Worm (Caenorhabditis elegans) whole organism, midembryonic: ENCODE measurements around the gene wdr-62.

Source experiments
- cog-1 ChIP-seq: sonication (generic microtip); optimal IDR thresholded peaks from 2 replicates; lab custom pipeline; 2016; ENCODE audit warnings: missing genetic modification characterization, missing compliant biosample characterization
- flt-1 ChIP-seq: fragments of 200-800 bp; sonication (Bioruptor generic); IDR thresholded peaks from 2 replicates; pipeline ENCODE4 v1.3.6; 2022; ENCODE audit warnings: missing genetic modification characterization, missing compliant biosample characterization
- med-1 ChIP-seq: sonication (generic microtip); optimal IDR thresholded peaks from 2 replicates; lab custom pipeline; 2017; ENCODE audit warnings: missing genetic modification characterization, mild to moderate bottlenecking, missing compliant biosample characterization, antibody characterized with exemption, missing genetic modification reagents; ENCODE audit not compliant: insufficient read depth
- ref-1 ChIP-seq: fragments of 200-800 bp; sonication (Bioruptor generic); conservative IDR thresholded peaks from 2 replicates; pipeline ENCODE4 v1.3.6; 2022; ENCODE audit warnings: missing genetic modification reagents, missing genetic modification characterization, missing compliant biosample characterization
- tab-1 ChIP-seq: fragments of 200-800 bp; sonication (Bioruptor generic); IDR thresholded peaks from 2 replicates; pipeline ENCODE4 v1.3.6; 2022; ENCODE audit warnings: missing genetic modification characterization, missing compliant biosample characterization
- ztf-23 ChIP-seq: fragments of 200-800 bp; sonication (Bioruptor generic); IDR thresholded peaks from 2 replicates; pipeline ENCODE4 v1.3.6; 2022; ENCODE audit warnings: missing genetic modification reagents, missing genetic modification characterization, missing compliant biosample characterization
- ztf-29 ChIP-seq: fragments of 200-800 bp; sonication (Bioruptor generic); IDR thresholded peaks from 2 replicates; pipeline ENCODE4 v1.3.6; 2022; ENCODE audit warnings: missing genetic modification reagents, missing genetic modification characterization, missing compliant biosample characterization

- TF ChIP-seq ref-1 (GFP tag; lab: Robert Waterston, UW) (no peak), ztf-29 (no peak), flt-1 (GFP tag; lab: Robert Waterston, UW) (no peak), ztf-23 (GFP tag; lab: Robert Waterston, UW) (no peak), cog-1 (no peak), med-1 (GFP tag; lab: Kevin White, UChicago) (no peak), tab-1 (GFP tag; lab: Robert Waterston, UW) (no peak)
Observed at ce11 chrV:9499295-9499694, 55.4 kb downstream of the wdr-62 start.
